Fruit fly (Drosophila melanogaster) S2 (cell line): ENCODE results near the gene PMCA.

Experiments used
- CG8478 ChIP-seq: fragments of >200 bp; optimal IDR thresholded peaks from 2 replicates; lab custom pipeline; 2018
- CTCF ChIP-seq, 2 experiments: fragments of >200 bp; optimal IDR thresholded peaks; 2 replicates each; lab custom pipeline; 2018

dm6 chr4:405225-405624 is 46.5 kb upstream of the PMCA start:
- TF ChIP-seq CTCF (optimal IDR thresholded peaks at IDR 0.05; lab: Kevin White, UChicago) (no peak), CG8478 (lab: Kevin White, UChicago) (no peak)
